Worm (Caenorhabditis elegans) whole organism, L1 larva: ENCODE results near the gene ZK792.1.

Source experiments
- C16A3.4 ChIP-seq: fragments of 150-350 bp; optimal IDR thresholded peaks from 2 replicates; lab custom pipeline; 2014; ENCODE audit warnings: missing biosample characterization, missing genetic modification characterization
- C34B4.2 ChIP-seq: sonication (generic microtip); optimal IDR thresholded peaks from 2 replicates; lab custom pipeline; 2017; ENCODE audit warnings: mild to moderate bottlenecking, missing genetic modification characterization, missing compliant biosample characterization
- aha-1 ChIP-seq: fragments of 150-350 bp; optimal IDR thresholded peaks from 2 replicates; lab custom pipeline; 2014; ENCODE audit warnings: missing biosample characterization, missing genetic modification characterization
- alr-1 ChIP-seq: fragments of 200-800 bp; sonication (Bioruptor generic); optimal IDR thresholded peaks from 2 replicates; lab custom pipeline; 2018; ENCODE audit warnings: borderline replicate concordance, mild to moderate bottlenecking, missing genetic modification characterization, missing compliant biosample characterization
- aly-2 ChIP-seq: fragments of 150-350 bp; optimal IDR thresholded peaks from 2 replicates; lab custom pipeline; 2014; ENCODE audit warnings: missing biosample characterization, missing genetic modification characterization
- ama-1 ChIP-seq: fragments of 150-350 bp; optimal IDR thresholded peaks from 2 replicates; lab custom pipeline; 2014
- blmp-1 ChIP-seq: fragments of 150-350 bp; optimal IDR thresholded peaks from 2 replicates; lab custom pipeline; 2014; ENCODE audit warnings: missing biosample characterization, missing genetic modification characterization
- ceh-63 ChIP-seq: fragments of 200-800 bp; sonication (Bioruptor generic); optimal IDR thresholded peaks from 2 replicates; lab custom pipeline; 2018; ENCODE audit warnings: mild to moderate bottlenecking, missing genetic modification characterization, missing compliant biosample characterization
- ceh-88 ChIP-seq: fragments of 200-800 bp; sonication (Bioruptor generic); IDR thresholded peaks from 2 replicates; pipeline ENCODE4 v1.3.6; 2022; ENCODE audit warnings: missing genetic modification characterization, missing compliant biosample characterization
- dsc-1 ChIP-seq: sonication (generic microtip); optimal IDR thresholded peaks from 2 replicates; lab custom pipeline; 2016; ENCODE audit warnings: mild to moderate bottlenecking, missing genetic modification characterization, missing compliant biosample characterization
- egl-27 ChIP-seq, 2 experiments: fragments of 150-350 bp in 1 of 2; sonication (generic microtip); optimal IDR thresholded peaks; 3 replicates each; lab custom pipeline; 2017 to 2018; ENCODE audit warnings: missing biosample characterization in 2 of 2, missing genetic modification characterization in 2 of 2, missing genetic modification reagents in 2 of 2
- elt-2 ChIP-seq: sonication (generic microtip); optimal IDR thresholded peaks from 2 replicates; lab custom pipeline; 2016; ENCODE audit warnings: missing genetic modification characterization, mild to moderate bottlenecking, inconsistent platforms, missing compliant biosample characterization, missing genetic modification reagents
- elt-3 ChIP-seq, 6 experiments: fragments of 150-350 bp in 1 of 6; sonication (generic microtip); optimal IDR thresholded peaks; 2 replicates each; lab custom pipeline; 2017 to 2018; ENCODE audit warnings: missing biosample characterization in 6 of 6, missing genetic modification characterization in 6 of 6, inconsistent platforms in 1 of 6
- fkh-10 ChIP-seq: sonication (generic microtip); optimal IDR thresholded peaks from 2 replicates; lab custom pipeline; 2017; ENCODE audit warnings: missing biosample characterization, missing genetic modification reagents, missing genetic modification characterization
- hlh-17 ChIP-seq: fragments of 200-800 bp; sonication (Bioruptor generic); optimal IDR thresholded peaks from 2 replicates; lab custom pipeline; 2018; ENCODE audit warnings: missing genetic modification characterization, mild to moderate bottlenecking, missing compliant biosample characterization, moderate library complexity, borderline replicate concordance
- hpl-2 ChIP-seq: fragments of 150-350 bp; optimal IDR thresholded peaks from 2 replicates; lab custom pipeline; 2014; ENCODE audit warnings: missing biosample characterization, missing genetic modification reagents, missing genetic modification characterization
- isw-1 ChIP-seq: fragments of 200-800 bp; sonication (Bioruptor generic); IDR thresholded peaks from 2 replicates; pipeline ENCODE4 v1.3.6; 2022; ENCODE audit warnings: missing genetic modification characterization, missing compliant biosample characterization
- lin-14 ChIP-seq: fragments of 200-800 bp; sonication (Bioruptor generic); optimal IDR thresholded peaks from 2 replicates; lab custom pipeline; 2018; ENCODE audit warnings: mild to moderate bottlenecking, missing genetic modification characterization, moderate library complexity, missing compliant biosample characterization
- lin-15B ChIP-seq: fragments of 150-350 bp; sonication (generic microtip); optimal IDR thresholded peaks from 3 replicates; lab custom pipeline; 2014; ENCODE audit warnings: missing biosample characterization, missing genetic modification characterization
- lin-35 ChIP-seq, 2 experiments: fragments of 150-350 bp; optimal IDR thresholded peaks; 2 replicates each; lab custom pipeline; 2014; ENCODE audit warnings: missing biosample characterization in 2 of 2, missing genetic modification characterization in 2 of 2, missing genetic modification reagents in 2 of 2
- lir-3 ChIP-seq: sonication (generic microtip); optimal IDR thresholded peaks from 2 replicates; lab custom pipeline; 2016; ENCODE audit warnings: mild to moderate bottlenecking, missing genetic modification characterization, moderate library complexity, missing compliant biosample characterization; ENCODE audit not compliant: poor library complexity
- lsy-2 ChIP-seq, 2 experiments: fragments of 150-350 bp; optimal IDR thresholded peaks; 2 replicates each; lab custom pipeline; 2014; ENCODE audit warnings: missing biosample characterization in 2 of 2, missing genetic modification characterization in 2 of 2
- mdl-1 ChIP-seq, 2 experiments: fragments of 150-350 bp; optimal IDR thresholded peaks; 2 replicates each; lab custom pipeline; 2014 to 2017; ENCODE audit warnings: missing biosample characterization in 2 of 2, missing genetic modification characterization in 2 of 2, inconsistent platforms in 1 of 2
- mep-1 ChIP-seq: fragments of 150-350 bp; optimal IDR thresholded peaks from 2 replicates; lab custom pipeline; 2014; ENCODE audit warnings: missing biosample characterization, missing genetic modification characterization
- nhr-11 ChIP-seq: fragments of 150-350 bp; optimal IDR thresholded peaks from 2 replicates; lab custom pipeline; 2014; ENCODE audit warnings: missing biosample characterization, missing genetic modification characterization
- nhr-19 ChIP-seq: fragments of 200-800 bp; sonication (Bioruptor generic); conservative IDR thresholded peaks from 2 replicates; pipeline ENCODE4 v1.3.6; 2022; ENCODE audit warnings: missing genetic modification characterization, missing compliant biosample characterization
- nhr-20 ChIP-seq: sonication (generic microtip); optimal IDR thresholded peaks from 2 replicates; lab custom pipeline; 2016; ENCODE audit warnings: mild to moderate bottlenecking, missing genetic modification characterization, missing compliant biosample characterization
- nhr-237 ChIP-seq: fragments of 150-350 bp; optimal IDR thresholded peaks from 2 replicates; lab custom pipeline; 2014; ENCODE audit warnings: missing biosample characterization, missing genetic modification characterization
- nhr-28 ChIP-seq: fragments of 150-350 bp; optimal IDR thresholded peaks from 2 replicates; lab custom pipeline; 2014; ENCODE audit warnings: missing biosample characterization, missing genetic modification characterization
- nhr-71 ChIP-seq: sonication (generic microtip); optimal IDR thresholded peaks from 2 replicates; lab custom pipeline; 2016; ENCODE audit warnings: mild to moderate bottlenecking, missing genetic modification characterization, moderate library complexity, missing compliant biosample characterization
- rnt-1 ChIP-seq: sonication (generic microtip); optimal IDR thresholded peaks from 2 replicates; lab custom pipeline; 2016; ENCODE audit warnings: mild to moderate bottlenecking, missing genetic modification characterization, moderate library complexity, missing compliant biosample characterization
- snu-23 ChIP-seq: sonication (generic microtip); optimal IDR thresholded peaks from 2 replicates; lab custom pipeline; 2016; ENCODE audit warnings: missing genetic modification characterization, missing compliant biosample characterization
- sox-4 ChIP-seq: sonication (generic microtip); optimal IDR thresholded peaks from 2 replicates; lab custom pipeline; 2016; ENCODE audit warnings: missing genetic modification characterization, missing compliant biosample characterization
- sptf-1 ChIP-seq: fragments of 150-350 bp; optimal IDR thresholded peaks from 2 replicates; lab custom pipeline; 2014; ENCODE audit warnings: missing biosample characterization, missing genetic modification characterization
- sup-37 ChIP-seq: fragments of 200-800 bp; sonication (Bioruptor generic); optimal IDR thresholded peaks from 2 replicates; lab custom pipeline; 2018; ENCODE audit warnings: mild to moderate bottlenecking, missing genetic modification characterization, missing compliant biosample characterization
- unc-130 ChIP-seq: fragments of 150-350 bp; optimal IDR thresholded peaks from 2 replicates; lab custom pipeline; 2017; ENCODE audit warnings: missing biosample characterization, missing genetic modification characterization, inconsistent platforms
- unc-62 ChIP-seq: fragments of 150-350 bp; optimal IDR thresholded peaks from 2 replicates; lab custom pipeline; 2014; ENCODE audit warnings: missing biosample characterization, missing genetic modification reagents, missing genetic modification characterization
- zag-1 ChIP-seq: fragments of 150-350 bp; optimal IDR thresholded peaks from 2 replicates; lab custom pipeline; 2014; ENCODE audit warnings: missing biosample characterization, missing genetic modification characterization
- zip-4 ChIP-seq: fragments of 200-800 bp; sonication (Bioruptor generic); optimal IDR thresholded peaks from 2 replicates; lab custom pipeline; 2018; ENCODE audit warnings: mild to moderate bottlenecking, missing genetic modification characterization, moderate library complexity, missing compliant biosample characterization
- ztf-4 ChIP-seq: fragments of 150-350 bp; optimal IDR thresholded peaks from 2 replicates; lab custom pipeline; 2014; ENCODE audit warnings: missing biosample characterization, missing genetic modification characterization

ZK792.1 gene

DNA sequence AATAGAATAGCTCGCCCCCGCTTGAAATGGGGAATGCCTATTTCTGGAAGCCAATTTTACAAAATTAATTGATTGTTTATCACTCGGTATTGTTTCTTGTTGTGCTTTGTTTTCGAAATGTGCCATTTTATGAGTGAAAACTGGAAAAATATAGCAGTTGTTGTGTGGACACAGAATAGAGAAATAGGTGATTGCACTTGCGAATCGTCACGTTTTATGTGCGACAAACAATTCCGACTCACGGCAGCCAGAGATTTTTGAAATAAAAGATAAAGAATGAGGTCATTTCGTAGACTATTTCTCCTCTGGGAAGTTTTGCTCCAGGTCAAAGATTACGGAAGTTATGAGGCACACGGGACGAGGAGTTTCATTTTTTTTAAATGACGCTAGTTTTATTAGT lies 12.7 kb upstream of the ZK792.1 start:
- peak; percentile 52 for TF ChIP-seq rnt-1 (tag; lab: Kevin White, UChicago)
- TF ChIP-seq C16A3.4 (tag; lab: Kevin White, UChicago), result no peak
- no peak for TF ChIP-seq mdl-1 (tag; optimal IDR thresholded peaks at IDR 0.05; lab: Kevin White, UChicago)
- TF ChIP-seq ceh-88 (GFP tag; lab: Robert Waterston, UW), result no peak
- TF ChIP-seq nhr-19 (GFP tag; lab: Robert Waterston, UW), result peak; percentile 34
- TF ChIP-seq elt-2 (tag; lab: Kevin White, UChicago), result no peak
- peak; percentile 21 for TF ChIP-seq snu-23
- TF ChIP-seq lin-15B (tag; lab: Kevin White, UChicago), result no peak
- no peak for TF ChIP-seq ceh-63
- TF ChIP-seq lin-35 (GFP tag; optimal IDR thresholded peaks at IDR 0.05; lab: Kevin White, UChicago), result no peak
- no peak for TF ChIP-seq hpl-2 (GFP tag; lab: Kevin White, UChicago)
- TF ChIP-seq lin-14 (GFP tag; lab: Kevin White, UChicago), result peak; percentile 40
- no peak for TF ChIP-seq isw-1 (GFP tag; lab: Robert Waterston, UW)
- no peak for TF ChIP-seq nhr-28 (tag; lab: Kevin White, UChicago)
- no peak for TF ChIP-seq alr-1 (tag; lab: Kevin White, UChicago)
- no peak for TF ChIP-seq nhr-11 (tag; lab: Kevin White, UChicago)
- TF ChIP-seq aha-1 (tag; lab: Kevin White, UChicago), result no peak
- no peak for TF ChIP-seq C34B4.2 (tag; lab: Kevin White, UChicago)
- no peak for TF ChIP-seq ztf-4
- peak; percentile 1 for TF ChIP-seq nhr-20 (tag; lab: Kevin White, UChicago)
- TF ChIP-seq sox-4 (tag; lab: Kevin White, UChicago), result no peak
- no peak for TF ChIP-seq egl-27 (tag; optimal IDR thresholded peaks at IDR 0.05; lab: Kevin White, UChicago)
- no peak for TF ChIP-seq zag-1 (tag; lab: Kevin White, UChicago)
- TF ChIP-seq elt-3 (tag; optimal IDR thresholded peaks at IDR 0.05; lab: Kevin White, UChicago), result no peak
- no peak for TF ChIP-seq zip-4 (GFP tag; lab: Kevin White, UChicago)
- no peak for TF ChIP-seq unc-62 (GFP tag; lab: Kevin White, UChicago)
- TF ChIP-seq lsy-2 (tag; optimal IDR thresholded peaks at IDR 0.05; lab: Kevin White, UChicago), result peak in 1 of 2 experiments; percentile 35
- TF ChIP-seq ama-1 (lab: Kevin White, UChicago), result no peak
- TF ChIP-seq hlh-17 (GFP tag; lab: Kevin White, UChicago), result no peak
- peak; percentile 64 for TF ChIP-seq nhr-71 (tag; lab: Kevin White, UChicago)
- peak; percentile 1 for TF ChIP-seq unc-130 (tag; lab: Kevin White, UChicago)
- no peak for TF ChIP-seq fkh-10

DNA sequence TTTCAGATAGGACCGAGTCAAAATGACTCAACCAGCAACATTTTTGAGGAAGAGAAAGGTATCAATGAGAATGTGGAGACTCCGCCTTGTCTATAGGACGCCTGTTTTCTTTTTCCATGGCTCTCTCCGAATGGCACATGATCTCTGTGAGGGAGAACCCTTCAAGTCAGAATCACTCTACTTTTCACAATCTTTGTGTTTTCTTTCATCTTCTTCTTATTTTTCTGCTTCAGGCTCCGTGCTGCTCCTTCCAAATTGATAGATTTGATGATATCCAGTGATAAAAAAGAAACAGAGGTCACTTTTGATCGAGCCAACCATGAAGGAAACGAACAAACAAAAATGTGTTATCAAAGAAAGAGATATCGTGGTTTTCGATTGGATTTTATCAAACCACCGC lies 10.6 kb upstream of the ZK792.1 start, which contains the start of gene ZK809.8:
TSS of gene ZK809.8 (minus strand) at position 34 of the 400 bp plus-strand sequence.
- peak; percentile 67 for TF ChIP-seq lin-14 (GFP tag; lab: Kevin White, UChicago)
- TF ChIP-seq nhr-19 (GFP tag; lab: Robert Waterston, UW), result peak; percentile 31; the same call in 1 of the 2 replicates
- TF ChIP-seq lin-15B (tag; lab: Kevin White, UChicago), result no peak
- no peak for TF ChIP-seq mep-1
- no peak for TF ChIP-seq nhr-28 (tag; lab: Kevin White, UChicago)
- no peak for TF ChIP-seq nhr-237 (tag; lab: Kevin White, UChicago)
- TF ChIP-seq dsc-1 (tag; lab: Kevin White, UChicago), result no peak
- peak; percentile 41 for TF ChIP-seq rnt-1 (tag; lab: Kevin White, UChicago)
- TF ChIP-seq mdl-1 (tag; optimal IDR thresholded peaks at IDR 0.05; lab: Kevin White, UChicago), result no peak
- TF ChIP-seq ceh-88 (GFP tag; lab: Robert Waterston, UW), result no peak
- TF ChIP-seq lsy-2 (tag; optimal IDR thresholded peaks at IDR 0.05; lab: Kevin White, UChicago), result peak in 1 of 2 experiments; percentile 42
- TF ChIP-seq unc-130 (tag; lab: Kevin White, UChicago), result peak; percentile 6
- no peak for TF ChIP-seq blmp-1 (tag; lab: Kevin White, UChicago)
- TF ChIP-seq lir-3, result no peak
- no peak for TF ChIP-seq aly-2 (tag; lab: Kevin White, UChicago)
- no peak for TF ChIP-seq sup-37 (GFP tag; lab: Kevin White, UChicago)
- TF ChIP-seq snu-23, result peak; percentile 33
- peak; percentile 6 for TF ChIP-seq nhr-20 (tag; lab: Kevin White, UChicago)
- TF ChIP-seq sptf-1 (tag; lab: Kevin White, UChicago), result no peak
- peak; percentile 82 for TF ChIP-seq nhr-71 (tag; lab: Kevin White, UChicago)
